Worm (Caenorhabditis elegans) whole organism, L4 larva: ENCODE data around the gene aex-4.

Source experiments
- F44E2.7 ChIP-seq: fragments of 200-800 bp; sonication (Bioruptor generic); IDR thresholded peaks from 2 replicates; pipeline ENCODE4 v2.1.2; 2022; ENCODE audit warnings: missing genetic modification characterization, missing compliant biosample characterization
- F49E8.2 ChIP-seq: sonication (generic microtip); optimal IDR thresholded peaks from 2 replicates; lab custom pipeline; 2016; ENCODE audit warnings: missing compliant biosample characterization, mild to moderate bottlenecking, missing genetic modification characterization, borderline replicate concordance
- ZK546.5 ChIP-seq, 2 experiments: sonication (generic microtip); optimal IDR thresholded peaks; 2 replicates each; lab custom pipeline; 2017; ENCODE audit warnings: missing biosample characterization in 2 of 2, missing genetic modification characterization in 2 of 2
- aha-1 ChIP-seq: fragments of 150-350 bp; peaks from one replicate; lab custom pipeline; 2014; ENCODE audit warnings: missing biosample characterization, missing genetic modification characterization
- ama-1 ChIP-seq: fragments of 150-350 bp; optimal IDR thresholded peaks from 2 replicates; lab custom pipeline; 2014; ENCODE audit warnings: inconsistent platforms, mixed read lengths
- ceh-28 ChIP-seq: fragments of 150-350 bp; optimal IDR thresholded peaks from 2 replicates; lab custom pipeline; 2014; ENCODE audit warnings: missing biosample characterization, missing genetic modification reagents, missing genetic modification characterization
- ceh-32 ChIP-seq: sonication (generic microtip); optimal IDR thresholded peaks from 2 replicates; lab custom pipeline; 2016; ENCODE audit warnings: mild to moderate bottlenecking, missing genetic modification characterization, missing compliant biosample characterization; ENCODE audit not compliant: poor library complexity
- ces-1 ChIP-seq: fragments of 150-350 bp; sonication (generic microtip); optimal IDR thresholded peaks from 4 replicates; lab custom pipeline; 2014; ENCODE audit warnings: missing biosample characterization, missing genetic modification reagents, missing genetic modification characterization
- daf-16 ChIP-seq, 3 experiments: sonication (generic microtip); optimal IDR thresholded peaks; 2 replicates each; lab custom pipeline; 2016 to 2017; ENCODE audit warnings: missing genetic modification characterization in 3 of 3, missing genetic modification reagents in 3 of 3, mild to moderate bottlenecking in 2 of 3, missing compliant biosample characterization in 2 of 3, missing biosample characterization in 1 of 3, moderate library complexity in 1 of 3
- dmd-6 ChIP-seq: fragments of 200-800 bp; sonication (Bioruptor generic); IDR thresholded peaks from 2 replicates; pipeline ENCODE4 v1.3.6; 2022; ENCODE audit warnings: missing genetic modification reagents, missing genetic modification characterization, missing compliant biosample characterization
- dmd-8 ChIP-seq: fragments of 200-800 bp; sonication (Bioruptor generic); IDR thresholded peaks from 2 replicates; pipeline ENCODE4 v1.3.6; 2022; ENCODE audit warnings: missing genetic modification characterization, missing compliant biosample characterization
- dpl-1 ChIP-seq: fragments of 150-350 bp; optimal IDR thresholded peaks from 2 replicates; lab custom pipeline; 2014; ENCODE audit warnings: missing biosample characterization, missing genetic modification reagents, missing genetic modification characterization
- dve-1 ChIP-seq: sonication (generic microtip); optimal IDR thresholded peaks from 2 replicates; lab custom pipeline; 2017; ENCODE audit warnings: antibody characterized with exemption, mild to moderate bottlenecking, missing genetic modification characterization, missing compliant biosample characterization; ENCODE audit not compliant: insufficient read depth
- egl-27 ChIP-seq: sonication (generic microtip); optimal IDR thresholded peaks from 3 replicates; lab custom pipeline; 2017; ENCODE audit warnings: missing biosample characterization, missing genetic modification reagents, missing genetic modification characterization
- gei-8 ChIP-seq: fragments of 200-800 bp; sonication (Bioruptor generic); optimal IDR thresholded peaks from 2 replicates; lab custom pipeline; 2018; ENCODE audit warnings: mild to moderate bottlenecking, missing genetic modification characterization, missing compliant biosample characterization
- hif-1 ChIP-seq, 2 experiments: sonication (generic microtip); optimal IDR thresholded peaks; 2 replicates each; lab custom pipeline; 2016 to 2017; ENCODE audit warnings: missing compliant biosample characterization in 2 of 2, missing genetic modification characterization in 2 of 2, missing genetic modification reagents in 2 of 2, missing genotype in 2 of 2, mild to moderate bottlenecking in 1 of 2
- hlh-11 ChIP-seq: fragments of 200-800 bp; sonication (Bioruptor generic); optimal IDR thresholded peaks from 2 replicates; lab custom pipeline; 2018; ENCODE audit warnings: mild to moderate bottlenecking, missing genetic modification characterization, missing compliant biosample characterization
- hmg-1.1 ChIP-seq: fragments of 200-800 bp; sonication (Bioruptor generic); IDR thresholded peaks from 2 replicates; pipeline ENCODE4 v1.3.6; 2022; ENCODE audit warnings: missing genetic modification reagents, missing genetic modification characterization, missing compliant biosample characterization
- jun-1 ChIP-seq: fragments of 150-350 bp; optimal IDR thresholded peaks from 2 replicates; lab custom pipeline; 2014; ENCODE audit warnings: missing biosample characterization, missing genetic modification reagents, missing genetic modification characterization
- lin-1 ChIP-seq: fragments of 200-800 bp; sonication (Bioruptor generic); IDR thresholded peaks from 2 replicates; pipeline ENCODE4 v1.3.6; 2022; ENCODE audit warnings: missing genetic modification reagents, missing genetic modification characterization, missing compliant biosample characterization
- lin-13 ChIP-seq: fragments of 150-350 bp; optimal IDR thresholded peaks from 2 replicates; lab custom pipeline; 2014; ENCODE audit warnings: missing biosample characterization, missing genetic modification reagents, missing genetic modification characterization
- lin-38 ChIP-seq: fragments of 200-800 bp; sonication (Bioruptor generic); IDR thresholded peaks from 2 replicates; pipeline ENCODE4 v1.3.6; 2022; ENCODE audit warnings: missing genetic modification reagents, missing genetic modification characterization, missing compliant biosample characterization
- madf-9 ChIP-seq: fragments of 200-800 bp; sonication (Bioruptor generic); conservative IDR thresholded peaks from 2 replicates; pipeline ENCODE4 v1.3.6; 2022; ENCODE audit warnings: missing genetic modification reagents, missing genetic modification characterization, missing compliant biosample characterization
- mes-2 ChIP-seq: sonication (generic microtip); optimal IDR thresholded peaks from 2 replicates; lab custom pipeline; 2016; ENCODE audit warnings: missing genotype, mild to moderate bottlenecking, missing genetic modification characterization, missing compliant biosample characterization; ENCODE audit not compliant: poor library complexity, severe bottlenecking
- mxl-3 ChIP-seq: fragments of 200-800 bp; sonication (Bioruptor generic); optimal IDR thresholded peaks from 2 replicates; lab custom pipeline; 2018; ENCODE audit warnings: mild to moderate bottlenecking, missing genetic modification characterization, missing compliant biosample characterization
- nhr-11 ChIP-seq: fragments of 150-350 bp; optimal IDR thresholded peaks from 2 replicates; lab custom pipeline; 2014; ENCODE audit warnings: missing biosample characterization, missing genetic modification characterization
- nhr-41 ChIP-seq: fragments of 200-800 bp; sonication (Bioruptor generic); IDR thresholded peaks from 2 replicates; pipeline ENCODE4 v1.3.6; 2022; ENCODE audit warnings: missing genetic modification reagents, missing genetic modification characterization, missing compliant biosample characterization
- nhr-6 ChIP-seq: fragments of 150-350 bp; optimal IDR thresholded peaks from 2 replicates; lab custom pipeline; 2014; ENCODE audit warnings: missing biosample characterization, missing genetic modification characterization
- pha-4 ChIP-seq, 2 experiments: fragments of 150-350 bp in 1 of 2; fragments of 200-800 bp in 1 of 2; sonication (Bioruptor generic) in 1 of 2; IDR thresholded peaks in 1 of 2; optimal IDR thresholded peaks in 1 of 2; 2 replicates each; pipeline versions ENCODE4 v1.3.6 to Lab custom; 2014 to 2022; ENCODE audit warnings: missing genetic modification characterization in 2 of 2, missing genetic modification reagents in 2 of 2, missing biosample characterization in 1 of 2, missing compliant biosample characterization in 1 of 2
- sdz-12 ChIP-seq: fragments of 200-800 bp; sonication (Bioruptor generic); optimal IDR thresholded peaks from 2 replicates; lab custom pipeline; 2018; ENCODE audit warnings: mild to moderate bottlenecking, missing genetic modification characterization, missing compliant biosample characterization
- skn-1 ChIP-seq: fragments of 150-350 bp; optimal IDR thresholded peaks from 2 replicates; lab custom pipeline; 2014; ENCODE audit warnings: missing biosample characterization, missing genetic modification characterization
- snpc-1.2 ChIP-seq: fragments of 200-800 bp; sonication (Bioruptor generic); IDR thresholded peaks from 2 replicates; pipeline ENCODE4 v1.3.6; 2022; ENCODE audit warnings: missing genetic modification reagents, missing genetic modification characterization, missing compliant biosample characterization
- tag-97 ChIP-seq: fragments of 200-800 bp; sonication (Bioruptor generic); IDR thresholded peaks from 2 replicates; pipeline ENCODE4 v1.3.6; 2022; ENCODE audit warnings: missing genetic modification characterization, missing compliant biosample characterization
- unc-39 ChIP-seq: sonication (generic microtip); optimal IDR thresholded peaks from 2 replicates; lab custom pipeline; 2017; ENCODE audit warnings: missing biosample characterization, missing genetic modification characterization
- unc-62 ChIP-seq, 3 experiments: fragments of 150-350 bp in 1 of 3; sonication (generic microtip); optimal IDR thresholded peaks in 2 of 3; peaks in 1 of 3; 1 replicate in 1 of 3; 2 replicates in 2 of 3; lab custom pipeline; 2014 to 2017; ENCODE audit warnings: missing biosample characterization in 3 of 3, missing genetic modification characterization in 3 of 3, missing genetic modification reagents in 3 of 3, missing genotype in 1 of 3

aex-4 gene

DNA sequence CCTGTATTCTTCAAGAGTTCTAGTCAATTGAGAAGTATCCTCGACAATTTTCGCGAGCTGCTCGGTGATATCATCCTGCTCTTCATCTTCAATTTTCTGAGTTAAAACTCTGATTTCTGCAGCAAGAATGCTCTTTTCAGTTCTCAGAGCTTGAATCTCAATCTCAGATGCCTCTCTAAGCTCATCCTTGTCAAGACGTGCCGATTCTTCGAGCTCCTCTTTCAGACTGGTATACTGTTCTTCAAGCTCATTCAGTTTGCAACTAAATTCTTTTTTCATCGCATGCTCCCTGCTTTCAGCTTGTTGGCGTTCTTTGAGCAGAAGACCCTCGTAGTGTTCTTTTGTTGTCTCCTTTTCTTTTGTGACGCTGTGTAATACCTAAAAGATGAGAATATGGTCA, 42.7 kb upstream of the aex-4 start:
- TF ChIP-seq ceh-28 (tag; lab: Kevin White, UChicago) (no peak), unc-62 (GFP tag; optimal IDR thresholded peaks at IDR 0.05 in 1 of 2; lab: Kevin White, UChicago) (peak in 1 of 2 experiments; percentile 56), unc-62 (tag; optimal IDR thresholded peaks at IDR 0.05; lab: Kevin White, UChicago) (no peak), skn-1 (tag; lab: Kevin White, UChicago) (no peak), gei-8 (no peak)

DNA sequence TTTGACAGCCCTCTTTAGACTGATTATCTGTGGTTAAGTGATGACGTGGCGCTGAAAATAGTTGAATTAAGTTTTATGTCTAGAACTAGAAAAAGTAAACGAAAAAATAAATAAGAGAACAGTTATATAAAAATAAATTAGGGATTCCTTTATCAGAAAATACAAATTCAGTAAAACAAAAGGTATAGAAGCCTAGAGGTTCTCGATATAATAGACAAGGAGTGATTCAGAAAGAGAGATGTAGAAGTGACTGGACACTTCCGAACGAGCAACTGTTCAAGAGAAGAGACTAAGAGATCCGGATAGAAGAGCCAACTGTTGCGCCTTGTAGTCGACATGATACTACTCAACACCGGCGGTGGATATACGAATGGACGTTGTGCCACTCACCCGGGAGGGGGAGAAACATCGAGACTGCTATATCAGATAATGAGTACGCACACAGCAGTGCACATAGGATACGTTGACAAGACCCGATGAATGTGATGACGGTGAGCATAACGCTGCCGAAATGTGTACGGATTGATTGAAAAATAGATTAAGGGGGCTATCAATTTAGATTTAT, 39.8 kb upstream of the aex-4 start, which contains the start of gene tag-278:
Gene tag-278, minus strand, starts transcription at position 51 of the 565 bp plus-strand sequence.
- TF ChIP-seq ceh-28 (tag; lab: Kevin White, UChicago) (no peak), madf-9 (GFP tag; lab: Robert Waterston, UW) (0 out of 2 replicates have a peak, but pooled peaks have one; percentile 21), mxl-3 (GFP tag; lab: Kevin White, UChicago) (no peak), lin-13 (GFP tag; lab: Kevin White, UChicago) (no peak), nhr-6 (tag; lab: Kevin White, UChicago) (no peak), mes-2 (no peak), dve-1 (tag; lab: Kevin White, UChicago) (no peak), ces-1 (GFP tag; lab: Kevin White, UChicago) (no peak), dmd-8 (GFP tag; lab: Robert Waterston, UW) (0 out of 2 replicates have a peak, but pooled peaks have one; percentile 15), ama-1 (lab: Kevin White, UChicago) (no peak), daf-16 (GFP tag; optimal IDR thresholded peaks at IDR 0.05; lab: Kevin White, UChicago) (peak in 1 of 2 experiments; percentile 59), daf-16 (tag; optimal IDR thresholded peaks at IDR 0.05; lab: Kevin White, UChicago) (no peak), jun-1 (tag; lab: Kevin White, UChicago) (no peak), sdz-12 (no peak), nhr-41 (GFP tag; lab: Robert Waterston, UW) (no peak), lin-1 (GFP tag; lab: Robert Waterston, UW) (no peak), F44E2.7 (GFP tag; lab: Robert Waterston, UW) (no peak), pha-4 (GFP tag; IDR thresholded peaks at IDR 0.05; lab: Robert Waterston, UW) (no peak), pha-4 (tag; optimal IDR thresholded peaks at IDR 0.05; lab: Kevin White, UChicago) (no peak), ZK546.5 (tag; optimal IDR thresholded peaks at IDR 0.05; lab: Kevin White, UChicago) (no peak), dmd-6 (GFP tag; lab: Robert Waterston, UW) (no peak), unc-62 (GFP tag; optimal IDR thresholded peaks at IDR 0.05 in 1 of 2; lab: Kevin White, UChicago) (no peak), unc-62 (tag; optimal IDR thresholded peaks at IDR 0.05; lab: Kevin White, UChicago) (no peak), snpc-1.2 (GFP tag; lab: Robert Waterston, UW) (no peak), nhr-11 (tag; lab: Kevin White, UChicago) (peak; percentile 43), lin-38 (GFP tag; lab: Robert Waterston, UW) (no peak), hmg-1.1 (GFP tag; lab: Robert Waterston, UW) (no peak), hif-1 (tag; optimal IDR thresholded peaks at IDR 0.05; lab: Kevin White, UChicago) (no peak), gei-8 (no peak), F49E8.2 (no peak), hlh-11 (tag; lab: Kevin White, UChicago) (peak; percentile 6), ceh-32 (tag; lab: Kevin White, UChicago) (no peak)

DNA sequence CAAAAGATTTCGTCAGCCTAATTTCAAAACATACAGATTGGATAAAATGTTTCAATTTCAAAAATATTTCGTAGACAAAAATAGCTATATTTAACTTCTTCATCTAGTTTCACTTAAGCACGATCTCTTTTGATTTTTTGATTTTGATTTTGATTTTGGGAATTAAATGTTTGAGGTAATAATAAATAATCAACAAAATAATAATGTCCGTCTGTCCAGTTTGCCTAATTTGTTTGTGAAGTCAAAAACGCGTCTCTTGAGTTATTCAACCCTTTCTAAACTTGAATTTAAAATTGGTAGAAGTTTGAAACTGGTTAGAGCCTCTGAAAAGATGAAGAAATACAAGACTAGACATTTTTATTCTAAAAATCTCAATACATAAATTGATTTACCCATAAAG, 39.3 kb upstream of the aex-4 start:
- TF ChIP-seq egl-27 = no peak
- TF ChIP-seq aha-1 (tag; lab: Kevin White, UChicago) = peak; percentile 93
- no peak for TF ChIP-seq unc-39 (tag; lab: Kevin White, UChicago)
- no peak for TF ChIP-seq gei-8
- peak in 1 of 2 experiments; percentile 1 for TF ChIP-seq unc-62 (GFP tag; optimal IDR thresholded peaks at IDR 0.05 in 1 of 2; lab: Kevin White, UChicago)
- no peak for TF ChIP-seq unc-62 (tag; optimal IDR thresholded peaks at IDR 0.05; lab: Kevin White, UChicago)
- no peak for TF ChIP-seq dpl-1 (GFP tag; lab: Kevin White, UChicago)
- TF ChIP-seq sdz-12 = no peak
- no peak for TF ChIP-seq tag-97 (GFP tag; lab: Robert Waterston, UW)
